Worm (Caenorhabditis elegans) whole organism, L3 larva: ENCODE data around the gene pgph-3.

Experiments
- R02D3.7 ChIP-seq: fragments of 150-350 bp; optimal IDR thresholded peaks from 2 replicates; lab custom pipeline; 2014; ENCODE audit warnings: missing biosample characterization, missing genetic modification characterization
- ZK546.5 ChIP-seq: sonication (generic microtip); optimal IDR thresholded peaks from 2 replicates; lab custom pipeline; 2017; ENCODE audit warnings: missing biosample characterization, missing genetic modification characterization
- ceh-16 ChIP-seq: sonication (generic microtip); optimal IDR thresholded peaks from 2 replicates; lab custom pipeline; 2017; ENCODE audit warnings: missing biosample characterization, missing genetic modification characterization
- ceh-28 ChIP-seq: fragments of 150-350 bp; optimal IDR thresholded peaks from 2 replicates; lab custom pipeline; 2014; ENCODE audit warnings: missing biosample characterization, missing genetic modification reagents, missing genetic modification characterization
- ceh-82 ChIP-seq: fragments of 150-350 bp; optimal IDR thresholded peaks from 2 replicates; lab custom pipeline; 2014; ENCODE audit warnings: missing biosample characterization, missing genetic modification characterization
- ceh-9 ChIP-seq: sonication (generic microtip); optimal IDR thresholded peaks from 2 replicates; lab custom pipeline; 2018; ENCODE audit warnings: missing biosample characterization, missing genetic modification characterization
- daf-12 ChIP-seq: fragments of 150-350 bp; optimal IDR thresholded peaks from 2 replicates; lab custom pipeline; 2014; ENCODE audit warnings: missing biosample characterization, missing genetic modification reagents, missing genetic modification characterization
- egl-27 ChIP-seq: sonication (generic microtip); optimal IDR thresholded peaks from 4 replicates; lab custom pipeline; 2017; ENCODE audit warnings: missing biosample characterization, missing genetic modification reagents, missing genetic modification characterization
- egl-5 ChIP-seq: fragments of 150-350 bp; optimal IDR thresholded peaks from 2 replicates; lab custom pipeline; 2017; ENCODE audit warnings: missing biosample characterization, missing genetic modification reagents, missing genetic modification characterization, inconsistent platforms
- elt-1 ChIP-seq: fragments of 150-350 bp; optimal IDR thresholded peaks from 2 replicates; lab custom pipeline; 2014; ENCODE audit warnings: missing biosample characterization, missing genetic modification characterization
- elt-2 ChIP-seq: sonication (generic microtip); optimal IDR thresholded peaks from 2 replicates; lab custom pipeline; 2016; ENCODE audit warnings: missing genetic modification reagents, mild to moderate bottlenecking, missing genetic modification characterization, missing compliant biosample characterization
- elt-3 ChIP-seq, 3 experiments: fragments of 150-350 bp in 1 of 3; sonication (generic microtip) in 2 of 3; optimal IDR thresholded peaks; 2 replicates in 2 of 3; 4 replicates in 1 of 3; lab custom pipeline; 2014 to 2017; ENCODE audit warnings: missing biosample characterization in 3 of 3, missing genetic modification characterization in 3 of 3
- fkh-10 ChIP-seq: sonication (generic microtip); optimal IDR thresholded peaks from 2 replicates; lab custom pipeline; 2017; ENCODE audit warnings: missing biosample characterization, missing genetic modification reagents, missing genetic modification characterization
- hmg-11 ChIP-seq: sonication (generic microtip); optimal IDR thresholded peaks from 2 replicates; lab custom pipeline; 2016; ENCODE audit warnings: missing genetic modification characterization, missing compliant biosample characterization
- jun-1 ChIP-seq: fragments of 150-350 bp; optimal IDR thresholded peaks from 2 replicates; lab custom pipeline; 2014; ENCODE audit warnings: missing biosample characterization, missing genetic modification reagents, missing genetic modification characterization
- lin-15B ChIP-seq: fragments of 150-350 bp; optimal IDR thresholded peaks from 2 replicates; lab custom pipeline; 2014; ENCODE audit warnings: missing biosample characterization, missing genetic modification characterization
- lin-39 ChIP-seq: fragments of 150-350 bp; optimal IDR thresholded peaks from 2 replicates; lab custom pipeline; 2018; ENCODE audit warnings: missing biosample characterization, missing genetic modification reagents, missing genetic modification characterization
- lsy-12 ChIP-seq: sonication (generic microtip); optimal IDR thresholded peaks from 2 replicates; lab custom pipeline; 2016; ENCODE audit warnings: mild to moderate bottlenecking, missing genetic modification characterization, missing compliant biosample characterization
- mdl-1 ChIP-seq: fragments of 150-350 bp; optimal IDR thresholded peaks from 2 replicates; lab custom pipeline; 2014; ENCODE audit warnings: missing biosample characterization, missing genetic modification characterization
- mml-1 ChIP-seq: fragments of 150-350 bp; sonication (generic microtip); optimal IDR thresholded peaks from 3 replicates; lab custom pipeline; 2014; ENCODE audit warnings: missing biosample characterization, missing genetic modification characterization
- nfya-1 ChIP-seq: sonication (generic microtip); optimal IDR thresholded peaks from 2 replicates; lab custom pipeline; 2017; ENCODE audit warnings: missing genetic modification characterization, mild to moderate bottlenecking, missing compliant biosample characterization, antibody characterized with exemption, moderate library complexity; ENCODE audit not compliant: insufficient read depth
- nhr-11 ChIP-seq: fragments of 150-350 bp; optimal IDR thresholded peaks from 2 replicates; lab custom pipeline; 2014; ENCODE audit warnings: missing biosample characterization, missing genetic modification characterization
- nhr-23 ChIP-seq: fragments of 150-350 bp; optimal IDR thresholded peaks from 2 replicates; lab custom pipeline; 2014; ENCODE audit warnings: missing biosample characterization, missing genetic modification reagents, missing genetic modification characterization
- nhr-237 ChIP-seq: fragments of 150-350 bp; optimal IDR thresholded peaks from 2 replicates; lab custom pipeline; 2014; ENCODE audit warnings: missing biosample characterization, missing genetic modification characterization
- nhr-25 ChIP-seq: sonication (generic microtip); optimal IDR thresholded peaks from 2 replicates; lab custom pipeline; 2017; ENCODE audit warnings: missing biosample characterization, missing genetic modification characterization
- nhr-28 ChIP-seq: fragments of 150-350 bp; optimal IDR thresholded peaks from 2 replicates; lab custom pipeline; 2014; ENCODE audit warnings: missing biosample characterization, missing genetic modification characterization
- nhr-43 ChIP-seq: sonication (generic microtip); optimal IDR thresholded peaks from 2 replicates; lab custom pipeline; 2016; ENCODE audit warnings: mild to moderate bottlenecking, missing genetic modification characterization, missing compliant biosample characterization; ENCODE audit not compliant: poor library complexity, severe bottlenecking
- nhr-76 ChIP-seq: fragments of 150-350 bp; sonication (generic microtip); optimal IDR thresholded peaks from 5 replicates; lab custom pipeline; 2014; ENCODE audit warnings: missing biosample characterization, missing genetic modification characterization
- nhr-77 ChIP-seq: fragments of 150-350 bp; optimal IDR thresholded peaks from 2 replicates; lab custom pipeline; 2014; ENCODE audit warnings: missing biosample characterization, missing genetic modification characterization
- pha-4 ChIP-seq: fragments of 150-350 bp; optimal IDR thresholded peaks from 2 replicates; lab custom pipeline; 2014; ENCODE audit warnings: missing biosample characterization, missing genetic modification reagents, missing genetic modification characterization
- pqm-1 ChIP-seq: fragments of 150-350 bp; optimal IDR thresholded peaks from 2 replicates; lab custom pipeline; 2017; ENCODE audit warnings: missing biosample characterization, missing genetic modification characterization, inconsistent platforms
- sea-2 ChIP-seq: fragments of 150-350 bp; sonication (generic microtip); optimal IDR thresholded peaks from 4 replicates; lab custom pipeline; 2014; ENCODE audit warnings: missing biosample characterization, missing genetic modification reagents, missing genetic modification characterization
- skn-1 ChIP-seq: fragments of 150-350 bp; optimal IDR thresholded peaks from 2 replicates; lab custom pipeline; 2014; ENCODE audit warnings: missing biosample characterization, missing genetic modification characterization
- snpc-4 ChIP-seq: fragments of 150-350 bp; optimal IDR thresholded peaks from 2 replicates; lab custom pipeline; 2014; ENCODE audit warnings: missing biosample characterization, missing genetic modification characterization
- tbx-2 ChIP-seq: sonication (generic microtip); optimal IDR thresholded peaks from 2 replicates; lab custom pipeline; 2016; ENCODE audit warnings: mild to moderate bottlenecking, missing genetic modification characterization, missing compliant biosample characterization
- unc-39 ChIP-seq: sonication (generic microtip); optimal IDR thresholded peaks from 4 replicates; lab custom pipeline; 2017; ENCODE audit warnings: missing biosample characterization, missing genetic modification characterization
- unc-62 ChIP-seq: fragments of 150-350 bp; sonication (generic microtip); optimal IDR thresholded peaks from 4 replicates; lab custom pipeline; 2014; ENCODE audit warnings: missing biosample characterization, missing genetic modification reagents, missing genetic modification characterization
- zag-1 ChIP-seq: fragments of 150-350 bp; optimal IDR thresholded peaks from 2 replicates; lab custom pipeline; 2014; ENCODE audit warnings: missing biosample characterization, missing genetic modification characterization

pgph-3 gene

DNA sequence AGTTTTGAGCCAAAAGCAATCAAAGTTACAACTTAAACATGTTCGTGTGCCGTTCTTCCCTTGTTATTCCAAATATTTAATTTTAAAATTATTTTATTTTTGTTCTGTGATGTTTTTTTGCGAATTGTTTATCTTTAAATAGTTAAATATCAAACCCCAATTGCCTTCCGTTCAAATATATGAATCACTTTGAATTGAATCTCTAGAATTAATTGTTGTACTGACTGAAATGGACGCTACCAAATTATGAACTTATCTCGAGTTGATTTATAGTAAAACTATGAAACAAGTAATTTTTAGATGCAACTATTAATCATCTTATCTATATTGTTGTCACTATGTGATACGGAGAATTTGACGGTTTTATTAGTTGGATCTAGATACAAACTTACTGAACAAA, 28.4 kb upstream of the pgph-3 start, which contains the start of gene ZC250.2:
Gene ZC250.2 (plus strand): TSS at position 301 of the 400 bp plus-strand sequence.
- TF ChIP-seq mml-1 (no peak), hmg-11 (no peak), pqm-1 (tag; lab: Kevin White, UChicago) (no peak), nhr-11 (tag; lab: Kevin White, UChicago) (no peak), nhr-76 (tag; lab: Kevin White, UChicago) (no peak), elt-2 (no peak), nhr-23 (tag; lab: Kevin White, UChicago) (no peak), unc-62 (GFP tag; lab: Kevin White, UChicago) (no peak), daf-12 (tag; lab: Kevin White, UChicago) (no peak), elt-3 (tag; optimal IDR thresholded peaks at IDR 0.05; lab: Kevin White, UChicago) (no peak)

- no peak for TF ChIP-seq daf-12 (tag; lab: Kevin White, UChicago)
- TF ChIP-seq nhr-11 (tag; lab: Kevin White, UChicago) = peak; percentile 60
- no peak for TF ChIP-seq nhr-28
- peak; percentile 63 for TF ChIP-seq nhr-25 (tag; lab: Kevin White, UChicago)
- peak; percentile 24 for TF ChIP-seq nhr-76 (tag; lab: Kevin White, UChicago)
- TF ChIP-seq ceh-28 = peak; percentile 10
- TF ChIP-seq egl-5 = peak; percentile 43
- peak; percentile 6 for TF ChIP-seq fkh-10 (GFP tag; lab: Kevin White, UChicago)
- peak; percentile 25 for TF ChIP-seq egl-27 (tag; lab: Kevin White, UChicago)
- no peak for TF ChIP-seq zag-1 (tag; lab: Kevin White, UChicago)
- peak; percentile 70 for TF ChIP-seq R02D3.7 (tag; lab: Kevin White, UChicago)
- TF ChIP-seq lsy-12 = peak; percentile 81
- no peak for TF ChIP-seq ceh-9 (tag; lab: Kevin White, UChicago)
- TF ChIP-seq elt-2 = peak; percentile 72
- no peak for TF ChIP-seq nhr-237
- peak; percentile 81 for TF ChIP-seq nhr-23 (tag; lab: Kevin White, UChicago)
- peak; percentile 71 for TF ChIP-seq tbx-2
- TF ChIP-seq snpc-4 (tag; lab: Kevin White, UChicago) = peak; percentile 72
- peak; percentile 45 for TF ChIP-seq skn-1 (tag; lab: Kevin White, UChicago)
- no peak for TF ChIP-seq unc-39
- peak; percentile 71 for TF ChIP-seq hmg-11
- TF ChIP-seq jun-1 = peak; percentile 35
- TF ChIP-seq elt-1 (tag; lab: Kevin White, UChicago) = no peak
- TF ChIP-seq nhr-77 (tag; lab: Kevin White, UChicago) = peak; percentile 41
- TF ChIP-seq lin-15B = peak; percentile 91
- TF ChIP-seq pqm-1 (tag; lab: Kevin White, UChicago) = peak; percentile 62
- peak; percentile 72 for TF ChIP-seq nfya-1 (tag; lab: Kevin White, UChicago)
- peak; percentile 52 for TF ChIP-seq lin-39 (tag; lab: Kevin White, UChicago)
- TF ChIP-seq mdl-1 = no peak
- peak; percentile 78 for TF ChIP-seq nhr-43 (tag; lab: Kevin White, UChicago)
- no peak for TF ChIP-seq ZK546.5 (tag; lab: Kevin White, UChicago)
- TF ChIP-seq ceh-82 (tag; lab: Kevin White, UChicago) = peak; percentile 59
- no peak for TF ChIP-seq ceh-16 (tag; lab: Kevin White, UChicago)
- TF ChIP-seq pha-4 = peak; percentile 83
Measured at ce11 chrV:5790497-5791280, 27.0 kb upstream of the pgph-3 start, which contains the start of the genes nhr-142 and F44E7.9. Gene nhr-142 (minus strand): TSS chrV:5790553. Gene F44E7.9 (plus strand): TSS chrV:5791230.

DNA sequence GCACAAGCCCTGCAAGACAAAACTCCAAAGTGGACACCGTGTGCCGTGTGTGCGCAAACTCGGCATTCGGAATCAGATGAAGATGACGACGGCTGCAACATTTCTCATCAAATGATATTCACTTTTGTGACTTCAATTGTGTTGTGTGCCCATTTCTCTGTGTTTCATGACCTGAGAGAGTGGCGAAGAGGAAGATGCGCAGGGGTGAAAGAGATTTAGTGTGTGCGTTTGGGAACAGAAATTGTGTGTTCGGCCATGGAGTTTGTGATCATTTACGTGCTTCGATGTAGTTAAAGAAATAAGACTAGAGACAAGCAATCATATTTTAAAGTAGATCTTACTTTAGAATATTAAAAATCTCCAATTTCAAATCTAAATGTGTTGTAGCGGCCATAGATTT, 25.0 kb upstream of the pgph-3 start:
- TF ChIP-seq sea-2 (GFP tag; lab: Kevin White, UChicago) (no peak), daf-12 (tag; lab: Kevin White, UChicago) (no peak)
